Worm (Caenorhabditis elegans) whole organism, young adult: Measurements from ENCODE around the gene lem-2.
A peak's percentile ranks its signal among the peaks of the same experiment; 100 is the strongest.

ENCODE experiments used
- B0019.2 ChIP-seq: fragments of 200-800 bp; sonication (Bioruptor generic); conservative IDR thresholded peaks from 2 replicates; pipeline ENCODE4 v1.3.6; 2022; ENCODE audit warnings: missing genetic modification reagents, missing genetic modification characterization, missing compliant biosample characterization
- B0035.1 ChIP-seq: sonication (generic microtip); optimal IDR thresholded peaks from 2 replicates; lab custom pipeline; 2016; ENCODE audit warnings: missing genetic modification characterization, mild to moderate bottlenecking, missing compliant biosample characterization, missing genotype, missing genetic modification reagents
- B0336.3 ChIP-seq: fragments of 200-800 bp; sonication (Bioruptor generic); IDR thresholded peaks from 2 replicates; pipeline ENCODE4 v1.3.6; 2022; ENCODE audit warnings: missing genetic modification characterization, missing compliant biosample characterization
- C17E4.6 ChIP-seq: fragments of 200-800 bp; sonication (Bioruptor generic); IDR thresholded peaks from 2 replicates; pipeline ENCODE4 v1.3.6; 2022; ENCODE audit warnings: missing genetic modification reagents, missing genetic modification characterization, missing compliant biosample characterization
- D2030.7 ChIP-seq: fragments of 200-800 bp; sonication (Bioruptor generic); IDR thresholded peaks from 2 replicates; pipeline ENCODE4 v1.3.6; 2022; ENCODE audit warnings: missing genetic modification reagents, missing genetic modification characterization, missing compliant biosample characterization
- F10E7.11 ChIP-seq: sonication (generic microtip); optimal IDR thresholded peaks from 2 replicates; lab custom pipeline; 2017; ENCODE audit warnings: mild to moderate bottlenecking, missing genetic modification characterization, moderate library complexity, missing compliant biosample characterization
- F23B12.7 ChIP-seq: sonication (generic microtip); optimal IDR thresholded peaks from 2 replicates; lab custom pipeline; 2017; ENCODE audit warnings: missing genetic modification characterization, mild to moderate bottlenecking, missing compliant biosample characterization, antibody characterized with exemption, moderate library complexity; ENCODE audit not compliant: insufficient read depth
- F39B2.1 ChIP-seq: fragments of 200-800 bp; sonication (Bioruptor generic); IDR thresholded peaks from 2 replicates; pipeline ENCODE4 v1.3.6; 2022; ENCODE audit warnings: missing genetic modification reagents, missing genetic modification characterization, missing compliant biosample characterization
- F52B5.7 ChIP-seq: sonication (generic microtip); optimal IDR thresholded peaks from 2 replicates; lab custom pipeline; 2016; ENCODE audit warnings: mild to moderate bottlenecking, missing genetic modification characterization, missing compliant biosample characterization
- F55B11.4 ChIP-seq: sonication (generic microtip); optimal IDR thresholded peaks from 2 replicates; lab custom pipeline; 2016; ENCODE audit warnings: missing compliant biosample characterization, missing genetic modification characterization, borderline replicate concordance; ENCODE audit not compliant: insufficient read depth
- F57C9.4 ChIP-seq: sonication (generic microtip); optimal IDR thresholded peaks from 2 replicates; lab custom pipeline; 2017; ENCODE audit warnings: mild to moderate bottlenecking, missing genetic modification characterization, missing compliant biosample characterization
- T07F8.4 ChIP-seq: sonication (generic microtip); optimal IDR thresholded peaks from 2 replicates; lab custom pipeline; 2016; ENCODE audit warnings: mild to moderate bottlenecking, missing genetic modification characterization, moderate library complexity, missing compliant biosample characterization
- Y53G8AR.9 ChIP-seq: fragments of 200-800 bp; sonication (Bioruptor generic); conservative IDR thresholded peaks from 2 replicates; pipeline ENCODE4 v1.3.6; 2022; ENCODE audit warnings: missing genetic modification reagents, missing genetic modification characterization, missing compliant biosample characterization
- Y56A3A.18 ChIP-seq: fragments of 200-800 bp; sonication (Bioruptor generic); IDR thresholded peaks from 2 replicates; pipeline ENCODE4 v1.3.6; 2022; ENCODE audit warnings: missing genetic modification reagents, missing genetic modification characterization, missing compliant biosample characterization
- Y79H2A.3 ChIP-seq: fragments of 200-800 bp; sonication (Bioruptor generic); conservative IDR thresholded peaks from 2 replicates; pipeline ENCODE4 v1.3.6; 2022; ENCODE audit warnings: missing genetic modification reagents, missing genetic modification characterization, missing compliant biosample characterization
- ZK185.1 ChIP-seq: sonication (generic microtip); optimal IDR thresholded peaks from 2 replicates; lab custom pipeline; 2016; ENCODE audit warnings: mild to moderate bottlenecking, missing genetic modification characterization, missing compliant biosample characterization; ENCODE audit not compliant: poor library complexity, severe bottlenecking
- athp-1 ChIP-seq: sonication (generic microtip); optimal IDR thresholded peaks from 2 replicates; lab custom pipeline; 2017; ENCODE audit warnings: mild to moderate bottlenecking, missing genetic modification characterization, missing compliant biosample characterization
- attf-5 ChIP-seq: fragments of 200-800 bp; sonication (Bioruptor generic); optimal IDR thresholded peaks from 2 replicates; lab custom pipeline; 2018; ENCODE audit warnings: mild to moderate bottlenecking, missing genetic modification characterization, missing compliant biosample characterization
- attf-6 ChIP-seq: fragments of 200-800 bp; sonication (Bioruptor generic); IDR thresholded peaks from 2 replicates; pipeline ENCODE4 v1.3.6; 2022; ENCODE audit warnings: missing genetic modification reagents, missing genetic modification characterization, missing compliant biosample characterization
- cebp-1 ChIP-seq, 2 experiments: fragments of 200-800 bp in 1 of 2; sonication (Bioruptor generic) in 1 of 2; sonication (generic microtip) in 1 of 2; IDR thresholded peaks in 1 of 2; optimal IDR thresholded peaks in 1 of 2; 2 replicates each; pipeline versions ENCODE4 v1.3.6 to Lab custom; 2017 to 2022; ENCODE audit warnings: missing compliant biosample characterization in 2 of 2, missing genetic modification characterization in 2 of 2, mild to moderate bottlenecking in 1 of 2, missing genetic modification reagents in 1 of 2, moderate library complexity in 1 of 2
- cebp-2 ChIP-seq: fragments of 200-800 bp; sonication (Bioruptor generic); IDR thresholded peaks from 2 replicates; pipeline ENCODE4 v1.3.6; 2022; ENCODE audit warnings: missing genetic modification characterization, missing compliant biosample characterization
- ceh-27 ChIP-seq: fragments of 200-800 bp; sonication (Bioruptor generic); optimal IDR thresholded peaks from 2 replicates; lab custom pipeline; 2018; ENCODE audit warnings: mild to moderate bottlenecking, missing genetic modification characterization, moderate library complexity, missing compliant biosample characterization
- ceh-40 ChIP-seq: fragments of 200-800 bp; sonication (Bioruptor generic); IDR thresholded peaks from 2 replicates; pipeline ENCODE4 v1.3.6; 2022; ENCODE audit warnings: missing genetic modification characterization, missing compliant biosample characterization
- ceh-79 ChIP-seq: sonication (generic microtip); optimal IDR thresholded peaks from 2 replicates; lab custom pipeline; 2017; ENCODE audit warnings: mild to moderate bottlenecking, missing genetic modification characterization, missing compliant biosample characterization
- dpl-1 ChIP-seq: fragments of 150-350 bp; optimal IDR thresholded peaks from 2 replicates; lab custom pipeline; 2014; ENCODE audit warnings: missing biosample characterization, missing genetic modification reagents, missing genetic modification characterization
- egl-18 ChIP-seq: fragments of 200-800 bp; sonication (Bioruptor generic); IDR thresholded peaks from 2 replicates; pipeline ENCODE4 v1.3.6; 2022; ENCODE audit warnings: missing genetic modification reagents, missing genetic modification characterization, missing compliant biosample characterization
- egl-44 ChIP-seq: fragments of 200-800 bp; sonication (Bioruptor generic); IDR thresholded peaks from 2 replicates; pipeline ENCODE4 v1.3.6; 2022; ENCODE audit warnings: missing genetic modification reagents, missing genetic modification characterization, missing compliant biosample characterization
- him-1 ChIP-seq: sonication (generic microtip); optimal IDR thresholded peaks from 2 replicates; lab custom pipeline; 2016; ENCODE audit warnings: missing genotype, missing genetic modification reagents, missing genetic modification characterization, missing compliant biosample characterization
- hlh-12 ChIP-seq: sonication (generic microtip); optimal IDR thresholded peaks from 2 replicates; lab custom pipeline; 2016; ENCODE audit warnings: missing genetic modification characterization, missing compliant biosample characterization
- hlh-26 ChIP-seq: fragments of 200-800 bp; sonication (Bioruptor generic); conservative IDR thresholded peaks from 2 replicates; pipeline ENCODE4 v1.3.6; 2022; ENCODE audit warnings: missing genetic modification reagents, missing genetic modification characterization, missing compliant biosample characterization
- hmg-1.2 ChIP-seq: fragments of 200-800 bp; sonication (Bioruptor generic); IDR thresholded peaks from 2 replicates; pipeline ENCODE4 v1.3.6; 2022; ENCODE audit warnings: missing genetic modification reagents, missing genetic modification characterization, missing compliant biosample characterization
- let-526 ChIP-seq: fragments of 200-800 bp; sonication (Bioruptor generic); IDR thresholded peaks from 2 replicates; pipeline ENCODE4 v1.3.6; 2022; ENCODE audit warnings: missing genetic modification reagents, missing genetic modification characterization, missing compliant biosample characterization
- lin-40 ChIP-seq: sonication (generic microtip); optimal IDR thresholded peaks from 2 replicates; lab custom pipeline; 2016; ENCODE audit warnings: missing genetic modification characterization, mild to moderate bottlenecking, missing compliant biosample characterization, missing genotype, missing genetic modification reagents
- lsl-1 ChIP-seq: fragments of 200-800 bp; sonication (Bioruptor generic); optimal IDR thresholded peaks from 2 replicates; lab custom pipeline; 2018; ENCODE audit warnings: mild to moderate bottlenecking, missing genetic modification characterization, moderate library complexity, missing compliant biosample characterization
- madf-3 ChIP-seq: fragments of 200-800 bp; sonication (Bioruptor generic); IDR thresholded peaks from 2 replicates; pipeline ENCODE4 v1.3.6; 2022; ENCODE audit warnings: missing genetic modification reagents, missing genetic modification characterization, missing compliant biosample characterization
- mel-28 ChIP-seq: sonication (generic microtip); optimal IDR thresholded peaks from 2 replicates; lab custom pipeline; 2016; ENCODE audit warnings: borderline replicate concordance, mild to moderate bottlenecking, missing genetic modification characterization, missing compliant biosample characterization
- mxl-1 ChIP-seq: sonication (generic microtip); optimal IDR thresholded peaks from 2 replicates; lab custom pipeline; 2016; ENCODE audit warnings: missing genetic modification characterization, missing compliant biosample characterization
- nfya-2 ChIP-seq: fragments of 200-800 bp; sonication (Bioruptor generic); IDR thresholded peaks from 2 replicates; pipeline ENCODE4 v1.3.6; 2022; ENCODE audit warnings: missing genetic modification reagents, missing genetic modification characterization, missing compliant biosample characterization
- nhr-179 ChIP-seq: sonication (generic microtip); optimal IDR thresholded peaks from 2 replicates; lab custom pipeline; 2016; ENCODE audit warnings: mild to moderate bottlenecking, missing genetic modification characterization, missing compliant biosample characterization
- nhr-27 ChIP-seq: fragments of 200-800 bp; sonication (Bioruptor generic); optimal IDR thresholded peaks from 2 replicates; lab custom pipeline; 2018; ENCODE audit warnings: mild to moderate bottlenecking, missing genetic modification characterization, moderate library complexity, missing compliant biosample characterization
- nhr-80 ChIP-seq: sonication (generic microtip); optimal IDR thresholded peaks from 2 replicates; lab custom pipeline; 2016; ENCODE audit warnings: missing genetic modification characterization, missing compliant biosample characterization
- repo-1 ChIP-seq: sonication (generic microtip); optimal IDR thresholded peaks from 2 replicates; lab custom pipeline; 2017; ENCODE audit warnings: mild to moderate bottlenecking, missing genetic modification characterization, missing compliant biosample characterization
- unc-62 ChIP-seq: fragments of 150-350 bp; optimal IDR thresholded peaks from 2 replicates; lab custom pipeline; 2014; ENCODE audit warnings: missing biosample characterization, missing genetic modification reagents, missing genetic modification characterization
- xnd-1 ChIP-seq: sonication (generic microtip); optimal IDR thresholded peaks from 2 replicates; lab custom pipeline; 2016; ENCODE audit warnings: missing genotype, missing genetic modification reagents, missing genetic modification characterization, missing compliant biosample characterization
- zfh-2 ChIP-seq: fragments of 200-800 bp; sonication (Bioruptor generic); conservative IDR thresholded peaks from 2 replicates; pipeline ENCODE4 v1.3.6; 2022; ENCODE audit warnings: missing genetic modification reagents, missing genetic modification characterization, missing compliant biosample characterization
- zim-3 ChIP-seq: sonication (generic microtip); optimal IDR thresholded peaks from 2 replicates; lab custom pipeline; 2017; ENCODE audit warnings: mild to moderate bottlenecking, missing genetic modification characterization, moderate library complexity, missing compliant biosample characterization
- ztf-18 ChIP-seq: sonication (generic microtip); optimal IDR thresholded peaks from 2 replicates; lab custom pipeline; 2016; ENCODE audit warnings: missing genotype, mild to moderate bottlenecking, missing genetic modification characterization, missing compliant biosample characterization
- ztf-25 ChIP-seq: fragments of 200-800 bp; sonication (Bioruptor generic); IDR thresholded peaks from 2 replicates; pipeline ENCODE4 v1.3.6; 2022; ENCODE audit warnings: missing genetic modification reagents, missing genetic modification characterization, missing compliant biosample characterization
- ztf-6 ChIP-seq: fragments of 200-800 bp; sonication (Bioruptor generic); IDR thresholded peaks from 2 replicates; pipeline ENCODE4 v1.3.6; 2022; ENCODE audit warnings: missing genetic modification reagents, missing genetic modification characterization, missing compliant biosample characterization

The lem-2 gene

ce11 chrII:14050506-14050905 lies 12.7 kb upstream of the lem-2 start:
- TF ChIP-seq Y56A3A.18 (no peak), hlh-26 (no peak), D2030.7 (GFP tag; lab: Robert Waterston, UW) (no peak), zim-3 (no peak), F23B12.7 (no peak), ztf-6 (no peak), hmg-1.2 (GFP tag; lab: Robert Waterston, UW) (peak; percentile 97), ztf-18 (peak; percentile 47), lsl-1 (no peak), attf-6 (GFP tag; lab: Robert Waterston, UW) (no peak), egl-44 (GFP tag; lab: Robert Waterston, UW) (0 out of 2 replicates have a peak, but pooled peaks have one; percentile 63), B0019.2 (no peak), F39B2.1 (GFP tag; lab: Robert Waterston, UW) (no peak), let-526 (GFP tag; lab: Robert Waterston, UW) (no peak), madf-3 (GFP tag; lab: Robert Waterston, UW) (no peak), Y79H2A.3 (GFP tag; lab: Robert Waterston, UW) (no peak), T07F8.4 (tag; lab: Kevin White, UChicago) (no peak), mxl-1 (tag; lab: Kevin White, UChicago) (no peak), nhr-27 (tag; lab: Kevin White, UChicago) (no peak), F52B5.7 (tag; lab: Kevin White, UChicago) (no peak), nfya-2 (GFP tag; lab: Robert Waterston, UW) (no peak), B0336.3 (peak; percentile 41; the same call in 1 of the 2 replicates), F10E7.11 (tag; lab: Kevin White, UChicago) (no peak), him-1 (tag; lab: Kevin White, UChicago) (no peak), ceh-79 (tag; lab: Kevin White, UChicago) (no peak), cebp-1 (GFP tag; IDR thresholded peaks at IDR 0.05; lab: Robert Waterston, UW) (no peak), cebp-1 (tag; optimal IDR thresholded peaks at IDR 0.05; lab: Kevin White, UChicago) (peak; percentile 71), attf-5 (GFP tag; lab: Kevin White, UChicago) (peak; percentile 85), ZK185.1 (tag; lab: Kevin White, UChicago) (no peak), athp-1 (tag; lab: Kevin White, UChicago) (no peak), Y53G8AR.9 (GFP tag; lab: Robert Waterston, UW) (no peak), nhr-80 (tag; lab: Kevin White, UChicago) (peak; percentile 87), B0035.1 (tag; lab: Kevin White, UChicago) (no peak), xnd-1 (tag; lab: Kevin White, UChicago) (no peak), nhr-179 (tag; lab: Kevin White, UChicago) (no peak), ceh-27 (GFP tag; lab: Kevin White, UChicago) (peak; percentile 42), dpl-1 (GFP tag; lab: Kevin White, UChicago) (no peak), F55B11.4 (tag; lab: Kevin White, UChicago) (no peak), egl-18 (GFP tag; lab: Robert Waterston, UW) (no peak), mel-28 (tag; lab: Kevin White, UChicago) (no peak), lin-40 (tag; lab: Kevin White, UChicago) (peak; percentile 68), C17E4.6 (no peak), ztf-25 (GFP tag; lab: Robert Waterston, UW) (no peak), repo-1 (tag; lab: Kevin White, UChicago) (no peak), F57C9.4 (tag; lab: Kevin White, UChicago) (no peak), hlh-12 (tag; lab: Kevin White, UChicago) (no peak), unc-62 (GFP tag; lab: Kevin White, UChicago) (peak; percentile 9), ceh-40 (GFP tag; lab: Robert Waterston, UW) (no peak), cebp-2 (GFP tag; lab: Robert Waterston, UW) (no peak), zfh-2 (peak; percentile 92)
